Comparison of ENCODE assay signal across 1 worm cellular context in the genomic region with DNA sequence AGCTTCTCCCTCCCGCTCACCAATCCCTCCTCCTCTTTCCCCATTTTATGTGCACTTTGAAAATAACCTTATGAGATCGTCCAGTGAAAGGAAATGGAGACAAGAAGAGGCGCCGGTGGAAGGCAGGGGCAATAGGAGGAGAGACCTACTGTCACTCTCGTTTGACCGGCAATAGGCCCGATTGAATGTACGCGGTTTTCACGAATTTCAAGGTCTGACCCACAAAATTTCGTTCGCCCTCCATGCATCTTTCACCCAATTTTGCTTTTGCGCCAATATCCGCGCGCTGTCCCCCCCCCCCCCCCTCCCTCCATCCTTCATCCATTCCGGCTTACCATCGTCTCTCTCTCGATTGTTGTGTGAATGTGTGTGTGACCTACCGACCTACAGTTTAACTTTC.
TF ChIP-seq lines count a peak whose summit lies in the region.

No protein-coding gene starts in this region.

TF ChIP-seq in whole organism, L1 larva, 84 proteins besides CTCF, POLR2A, EP300 and RAD21 (continued from another document):
- TF ChIP-seq C34B4.2 (tag; optimal IDR thresholded peaks at IDR 0.05; lab: Kevin White, UChicago): no peak
